Worm (Caenorhabditis elegans) whole organism, young adult: Measurements from ENCODE around the gene dnj-15.
"Not testable (repeated sequence)": the region's sequence is repeated elsewhere in the genome, so short reads cannot be mapped to it uniquely, and the experiment has no call there.

Source experiments
- F57C9.4 ChIP-seq: sonication (generic microtip); optimal IDR thresholded peaks from 2 replicates; lab custom pipeline; 2017; ENCODE audit warnings: mild to moderate bottlenecking, missing genetic modification characterization, missing compliant biosample characterization
- K12H6.12 ChIP-seq: fragments of 200-800 bp; sonication (Bioruptor generic); optimal IDR thresholded peaks from 2 replicates; lab custom pipeline; 2018; ENCODE audit warnings: mild to moderate bottlenecking, missing genetic modification characterization, missing compliant biosample characterization
- Y53G8AR.9 ChIP-seq: fragments of 200-800 bp; sonication (Bioruptor generic); conservative IDR thresholded peaks from 2 replicates; pipeline ENCODE4 v1.3.6; 2022; ENCODE audit warnings: missing genetic modification reagents, missing genetic modification characterization, missing compliant biosample characterization
- Y79H2A.3 ChIP-seq: fragments of 200-800 bp; sonication (Bioruptor generic); conservative IDR thresholded peaks from 2 replicates; pipeline ENCODE4 v1.3.6; 2022; ENCODE audit warnings: missing genetic modification reagents, missing genetic modification characterization, missing compliant biosample characterization
- ZK185.1 ChIP-seq: sonication (generic microtip); optimal IDR thresholded peaks from 2 replicates; lab custom pipeline; 2016; ENCODE audit warnings: mild to moderate bottlenecking, missing genetic modification characterization, missing compliant biosample characterization; ENCODE audit not compliant: poor library complexity, severe bottlenecking
- athp-1 ChIP-seq: sonication (generic microtip); optimal IDR thresholded peaks from 2 replicates; lab custom pipeline; 2017; ENCODE audit warnings: mild to moderate bottlenecking, missing genetic modification characterization, missing compliant biosample characterization
- bed-2 ChIP-seq: fragments of 200-800 bp; sonication (Bioruptor generic); IDR thresholded peaks from 2 replicates; pipeline ENCODE4 v1.3.6; 2022; ENCODE audit warnings: missing genetic modification reagents, missing genetic modification characterization, missing compliant biosample characterization
- dox-1 ChIP-seq: fragments of 200-800 bp; sonication (Bioruptor generic); IDR thresholded peaks from 2 replicates; pipeline ENCODE4 v1.3.6; 2022; ENCODE audit warnings: missing genetic modification reagents, missing genetic modification characterization, missing compliant biosample characterization
- dpl-1 ChIP-seq: fragments of 150-350 bp; optimal IDR thresholded peaks from 2 replicates; lab custom pipeline; 2014; ENCODE audit warnings: missing biosample characterization, missing genetic modification reagents, missing genetic modification characterization
- ets-4 ChIP-seq: fragments of 200-800 bp; sonication (Bioruptor generic); optimal IDR thresholded peaks from 2 replicates; lab custom pipeline; 2018; ENCODE audit warnings: mild to moderate bottlenecking, missing genetic modification characterization, missing compliant biosample characterization
- him-1 ChIP-seq: sonication (generic microtip); optimal IDR thresholded peaks from 2 replicates; lab custom pipeline; 2016; ENCODE audit warnings: missing genotype, missing genetic modification reagents, missing genetic modification characterization, missing compliant biosample characterization
- hlh-12 ChIP-seq: sonication (generic microtip); optimal IDR thresholded peaks from 2 replicates; lab custom pipeline; 2016; ENCODE audit warnings: missing genetic modification characterization, missing compliant biosample characterization
- hmg-1.2 ChIP-seq: fragments of 200-800 bp; sonication (Bioruptor generic); IDR thresholded peaks from 2 replicates; pipeline ENCODE4 v1.3.6; 2022; ENCODE audit warnings: missing genetic modification reagents, missing genetic modification characterization, missing compliant biosample characterization
- hmg-20 ChIP-seq: fragments of 200-800 bp; sonication (Bioruptor generic); IDR thresholded peaks from 2 replicates; pipeline ENCODE4 v1.3.6; 2022; ENCODE audit warnings: missing genetic modification reagents, missing genetic modification characterization, missing compliant biosample characterization
- let-526 ChIP-seq: fragments of 200-800 bp; sonication (Bioruptor generic); IDR thresholded peaks from 2 replicates; pipeline ENCODE4 v1.3.6; 2022; ENCODE audit warnings: missing genetic modification reagents, missing genetic modification characterization, missing compliant biosample characterization
- madf-10 ChIP-seq: sonication (generic microtip); optimal IDR thresholded peaks from 2 replicates; lab custom pipeline; 2016; ENCODE audit warnings: mild to moderate bottlenecking, missing genetic modification characterization, missing compliant biosample characterization
- madf-3 ChIP-seq: fragments of 200-800 bp; sonication (Bioruptor generic); IDR thresholded peaks from 2 replicates; pipeline ENCODE4 v1.3.6; 2022; ENCODE audit warnings: missing genetic modification reagents, missing genetic modification characterization, missing compliant biosample characterization
- madf-6 ChIP-seq: fragments of 200-800 bp; sonication (Bioruptor generic); IDR thresholded peaks from 2 replicates; pipeline ENCODE4 v1.3.6; 2022; ENCODE audit warnings: missing genetic modification reagents, missing genetic modification characterization, missing compliant biosample characterization
- madf-8 ChIP-seq: fragments of 200-800 bp; sonication (Bioruptor generic); conservative IDR thresholded peaks from 2 replicates; pipeline ENCODE4 v1.3.6; 2022; ENCODE audit warnings: missing genetic modification reagents, missing genetic modification characterization, missing compliant biosample characterization
- mcd-1 ChIP-seq: fragments of 200-800 bp; sonication (Bioruptor generic); IDR thresholded peaks from 2 replicates; pipeline ENCODE4 v1.3.6; 2022; ENCODE audit warnings: missing genetic modification reagents, missing genetic modification characterization, missing compliant biosample characterization
- mes-4 ChIP-seq: sonication (generic microtip); optimal IDR thresholded peaks from 2 replicates; lab custom pipeline; 2016; ENCODE audit warnings: missing genotype, missing genetic modification characterization, missing compliant biosample characterization
- nfyb-1 ChIP-seq: fragments of 200-800 bp; sonication (Bioruptor generic); IDR thresholded peaks from 2 replicates; pipeline ENCODE4 v1.3.6; 2022; ENCODE audit warnings: missing genetic modification reagents, missing genetic modification characterization, missing compliant biosample characterization
- nhr-90 ChIP-seq: sonication (generic microtip); optimal IDR thresholded peaks from 2 replicates; lab custom pipeline; 2016; ENCODE audit warnings: missing genotype, mild to moderate bottlenecking, missing genetic modification characterization, missing compliant biosample characterization
- pbrm-1 ChIP-seq: fragments of 200-800 bp; sonication (Bioruptor generic); IDR thresholded peaks from 2 replicates; pipeline ENCODE4 v1.3.6; 2022; ENCODE audit warnings: missing genetic modification reagents, missing genetic modification characterization, missing compliant biosample characterization
- pha-4 ChIP-seq: fragments of 150-350 bp; sonication (generic microtip); optimal IDR thresholded peaks from 2 replicates; lab custom pipeline; 2014; ENCODE audit warnings: missing biosample characterization, missing genetic modification reagents, missing genetic modification characterization
- somi-1 ChIP-seq: fragments of 200-800 bp; sonication (Bioruptor generic); optimal IDR thresholded peaks from 2 replicates; lab custom pipeline; 2018; ENCODE audit warnings: mild to moderate bottlenecking, missing genetic modification characterization, missing compliant biosample characterization
- unc-62 ChIP-seq: fragments of 150-350 bp; optimal IDR thresholded peaks from 2 replicates; lab custom pipeline; 2014; ENCODE audit warnings: missing biosample characterization, missing genetic modification reagents, missing genetic modification characterization
- xnd-1 ChIP-seq: sonication (generic microtip); optimal IDR thresholded peaks from 2 replicates; lab custom pipeline; 2016; ENCODE audit warnings: missing genotype, missing genetic modification reagents, missing genetic modification characterization, missing compliant biosample characterization

The dnj-15 gene

DNA sequence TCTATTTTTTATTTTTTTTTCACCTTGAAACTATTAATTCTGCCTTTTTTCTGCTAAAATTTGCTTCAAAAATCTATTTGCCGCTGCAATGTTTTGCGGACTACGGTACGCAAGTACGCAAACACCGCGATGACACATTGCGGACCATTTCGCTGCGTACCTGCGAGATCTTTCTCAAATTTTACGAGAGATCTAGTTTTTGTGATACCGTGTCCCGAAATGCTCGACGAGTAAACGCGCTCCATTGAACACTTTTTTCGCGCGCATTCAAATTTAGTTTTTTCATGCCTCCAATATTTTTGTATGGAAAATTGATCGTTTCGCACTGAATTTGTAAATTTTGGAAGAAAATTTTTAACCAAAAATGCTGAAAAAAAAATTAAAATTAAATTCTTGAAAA, 8.6 kb downstream of the dnj-15 start (continued):
- TF ChIP-seq madf-3 (GFP tag; lab: Robert Waterston, UW): 0 out of 2 replicates have a peak, but pooled peaks have one; percentile 8
- peak; percentile 96 for TF ChIP-seq hmg-1.2 (GFP tag; lab: Robert Waterston, UW)
- TF ChIP-seq madf-6: peak; percentile 49
- peak; percentile 83 for TF ChIP-seq bed-2 (GFP tag; lab: Robert Waterston, UW)

DNA sequence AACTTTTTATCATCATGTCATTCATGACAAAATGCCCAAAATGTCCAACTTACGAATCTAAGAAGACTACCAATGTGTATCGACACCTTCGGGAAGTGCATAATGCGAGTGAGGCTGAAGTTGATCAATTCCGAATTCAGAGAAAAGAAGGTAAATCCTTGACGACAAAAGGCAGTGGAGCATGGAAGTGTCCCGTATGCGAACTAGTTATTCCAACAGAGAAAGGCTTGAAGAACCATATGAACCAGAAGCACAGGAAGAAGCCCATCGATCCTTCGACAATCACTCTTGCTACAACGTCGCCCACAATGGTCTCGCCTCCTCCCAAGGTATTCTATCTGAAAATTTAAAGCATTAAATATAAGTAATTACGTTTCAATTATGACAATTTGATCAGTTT, 9.9 kb downstream of the dnj-15 start, which contains the start of gene K08D10.11:
Gene K08D10.11, minus strand, starts transcription at position 101 of the 400 bp plus-strand sequence.
- not testable (repeated sequence) for TF ChIP-seq hmg-20 (GFP tag; lab: Robert Waterston, UW); nfyb-1 (GFP tag; lab: Robert Waterston, UW); pha-4
- TF ChIP-seq, all 124 proteins: peak for 0; not testable (repeated sequence) for 124

DNA sequence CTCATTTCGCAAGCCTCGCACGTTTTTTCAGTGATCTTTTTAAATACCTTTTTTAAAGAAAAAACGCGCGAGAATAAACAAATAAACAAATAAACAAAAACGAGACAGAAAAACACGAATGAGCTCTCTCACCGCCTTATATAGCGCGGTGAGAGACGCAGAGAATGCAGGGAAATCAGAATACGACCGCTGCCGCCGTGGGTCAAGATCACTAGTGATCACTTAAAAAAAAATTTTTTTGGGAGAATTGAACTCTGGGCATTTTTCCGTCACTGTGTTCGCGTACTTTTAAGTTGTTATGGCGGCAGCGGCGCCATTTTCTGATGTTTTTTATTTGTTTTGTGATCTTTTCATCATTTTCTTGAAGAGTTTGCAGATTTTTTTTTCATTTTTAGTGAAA, 11.7 kb downstream of the dnj-15 start:
- TF ChIP-seq xnd-1 (tag; lab: Kevin White, UChicago) (peak; percentile 75), madf-6 (peak; percentile 62)

DNA sequence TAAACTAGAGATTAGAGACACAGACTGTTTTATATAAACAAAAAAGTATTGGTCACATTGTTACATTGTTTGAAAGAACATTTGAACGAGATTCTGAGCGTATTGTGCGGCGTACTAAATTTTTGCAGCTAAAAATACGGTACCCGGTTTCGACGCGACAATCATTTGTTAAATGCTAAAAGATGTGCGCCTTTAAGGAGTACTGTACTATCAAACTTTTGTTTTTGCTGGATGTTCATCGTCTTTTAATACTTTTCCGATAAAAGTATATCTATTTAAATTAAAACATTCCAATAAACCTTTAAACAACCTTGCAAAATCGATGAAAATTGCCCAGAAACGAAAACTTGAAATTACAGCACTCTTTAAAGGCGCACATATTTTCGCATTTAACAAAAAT, 20.5 kb downstream of the dnj-15 start, which contains the start of gene K06B9.6:
Gene K06B9.6, minus strand, starts transcription at position 101 of the 400 bp plus-strand sequence.
- TF ChIP-seq nhr-90 (tag; lab: Kevin White, UChicago); hmg-20 (GFP tag; lab: Robert Waterston, UW); madf-8 (GFP tag; lab: Robert Waterston, UW): not testable (repeated sequence)

DNA sequence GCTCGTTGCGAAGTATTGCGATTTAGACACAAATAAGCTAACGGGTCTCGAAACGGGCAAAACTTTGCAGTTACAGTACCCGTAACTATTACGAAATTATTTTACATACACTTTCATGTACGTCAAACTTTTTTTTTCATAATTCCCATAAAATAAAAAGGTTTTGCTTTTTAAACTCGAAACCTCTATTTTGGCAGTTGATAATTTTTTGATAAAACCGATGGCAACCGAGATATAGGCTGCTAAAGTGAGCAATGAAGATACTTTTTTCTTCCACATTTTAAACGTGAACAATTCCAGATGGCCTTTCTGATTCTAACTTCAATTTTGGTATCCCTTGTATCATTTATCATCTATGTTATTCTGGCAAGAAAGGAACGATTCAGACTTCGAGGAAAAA, 21.0 kb downstream of the dnj-15 start, which contains the start of gene cyp-25A6:
Gene cyp-25A6, plus strand, starts transcription at position 301 of the 400 bp plus-strand sequence.
- TF ChIP-seq let-526; him-1 (tag; lab: Kevin White, UChicago); F57C9.4: not testable (repeated sequence)

DNA sequence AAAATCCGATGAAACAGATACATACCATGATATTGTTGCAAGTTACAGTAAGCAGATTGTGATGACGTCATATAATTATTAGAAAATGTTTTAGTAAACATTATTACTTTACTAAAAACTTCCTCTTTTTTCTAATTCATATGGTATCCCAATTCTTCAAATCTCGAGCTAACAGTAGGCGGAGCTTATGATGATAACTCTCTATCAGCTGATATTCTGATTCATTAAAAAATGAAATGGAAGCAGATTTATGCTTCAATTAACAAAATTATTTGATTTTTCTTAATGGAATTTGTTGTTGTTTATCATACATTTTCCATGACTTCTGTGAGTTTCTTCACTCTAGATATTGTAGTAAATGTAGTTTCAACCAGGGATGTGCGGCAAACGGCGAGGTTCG, 28.1 kb downstream of the dnj-15 start, which contains the start of gene pax-2:
Gene pax-2, minus strand, starts transcription at position 101 of the 400 bp plus-strand sequence.
- TF ChIP-seq dpl-1 (GFP tag; lab: Kevin White, UChicago) (no peak), ets-4 (GFP tag; lab: Kevin White, UChicago) (no peak), mes-4 (no peak), dox-1 (GFP tag; lab: Robert Waterston, UW) (no peak), Y53G8AR.9 (GFP tag; lab: Robert Waterston, UW) (no peak)

DNA sequence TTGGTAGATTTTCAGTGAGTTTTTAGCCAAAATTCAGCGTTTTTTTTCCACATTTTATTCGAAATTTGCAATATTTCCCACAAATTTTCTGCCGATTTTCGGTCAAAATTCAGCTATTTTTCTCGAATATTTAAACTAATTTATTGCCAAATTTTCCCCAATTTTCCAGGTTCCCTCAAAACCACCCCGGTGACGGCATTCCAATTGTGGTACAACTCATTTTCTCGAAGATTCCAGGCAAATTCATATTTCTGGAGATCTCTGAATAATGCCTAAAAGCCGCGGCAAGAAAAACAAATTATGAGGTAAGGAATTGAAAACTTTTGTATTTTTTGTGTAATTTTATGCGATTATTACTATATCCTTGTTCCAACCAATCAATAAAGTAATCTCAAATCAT, 30.9 kb downstream of the dnj-15 start, which contains the start of gene osgn-1:
Gene osgn-1, plus strand, starts transcription at position 301 of the 400 bp plus-strand sequence.
- no peak for TF ChIP-seq madf-10 (tag; lab: Kevin White, UChicago)
- TF ChIP-seq mcd-1: no peak
- no peak for TF ChIP-seq Y53G8AR.9 (GFP tag; lab: Robert Waterston, UW)
- TF ChIP-seq athp-1 (tag; lab: Kevin White, UChicago): no peak
- no peak for TF ChIP-seq Y79H2A.3 (GFP tag; lab: Robert Waterston, UW)
- TF ChIP-seq somi-1: no peak
- TF ChIP-seq hlh-12 (tag; lab: Kevin White, UChicago): no peak

DNA sequence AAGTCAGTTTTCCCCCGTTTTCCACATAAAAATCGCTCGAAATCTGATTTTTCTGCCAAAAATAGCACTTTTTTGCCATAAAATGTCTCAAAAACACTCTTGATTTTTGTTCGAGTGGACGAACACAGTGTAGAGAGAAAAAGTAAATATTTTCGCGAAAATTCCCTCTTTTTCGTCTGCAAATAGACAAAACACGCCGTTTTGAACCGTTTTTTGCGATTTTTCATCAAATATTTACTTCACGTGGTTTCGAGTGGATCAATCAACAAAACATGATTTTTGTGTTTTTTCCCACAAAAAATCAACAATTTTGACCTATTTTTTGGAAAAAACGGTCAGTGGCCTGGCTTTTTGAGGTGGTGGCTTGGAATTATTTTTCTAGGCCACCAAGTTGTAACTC, 32.9 kb downstream of the dnj-15 start:
- TF ChIP-seq pha-4 (peak; percentile 45), pbrm-1 (no peak), ZK185.1 (no peak), K12H6.12 (tag; lab: Kevin White, UChicago) (no peak), unc-62 (GFP tag; lab: Kevin White, UChicago) (no peak)
